Worm (Caenorhabditis elegans): Measurements from ENCODE around the gene C49C8.8.

The C49C8.8 gene

DNA sequence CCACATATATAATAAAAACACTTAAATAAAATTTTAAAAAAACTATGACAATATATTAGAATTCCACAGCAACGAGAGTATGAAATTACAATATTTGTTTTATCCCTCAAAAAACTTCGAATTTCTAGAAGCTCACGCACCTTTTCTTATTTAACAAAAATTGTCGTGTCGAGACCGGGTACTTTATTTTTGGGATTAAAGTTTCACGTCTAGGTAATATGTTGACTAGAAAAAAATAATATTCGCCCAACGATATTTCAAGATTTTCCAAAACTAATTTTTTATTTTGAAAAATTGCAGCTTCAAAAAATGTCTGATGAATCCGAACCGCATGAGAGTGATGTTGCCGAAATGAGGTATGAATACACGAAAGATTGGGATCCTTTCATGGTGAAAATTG is 7.5 kb upstream of the C49C8.8 start, which contains the start of gene C49C8.3:
C49C8.3 (plus strand) TSS at position 301 of the 400 bp plus-strand sequence.
- no peak for TF ChIP-seq ztf-29 (GFP tag; IDR thresholded peaks at IDR 0.05)
- TF ChIP-seq cog-1 (tag; optimal IDR thresholded peaks at IDR 0.05), result no peak
- TF ChIP-seq ztf-23 (GFP tag; IDR thresholded peaks at IDR 0.05), result no peak
- no peak for TF ChIP-seq flt-1 (GFP tag; IDR thresholded peaks at IDR 0.05)
- no peak for TF ChIP-seq ref-1 (GFP tag; conservative IDR thresholded peaks at IDR 0.05)
- no peak for TF ChIP-seq tab-1 (GFP tag; IDR thresholded peaks at IDR 0.05)
- no peak for TF ChIP-seq klf-2 (GFP tag; conservative IDR thresholded peaks at IDR 0.05)
- no peak for TF ChIP-seq med-1 (GFP tag; optimal IDR thresholded peaks at IDR 0.05; ENCODE audit: insufficient read depth)
- TF ChIP-seq T22C8.4 (GFP tag; IDR thresholded peaks at IDR 0.05), result no peak

DNA sequence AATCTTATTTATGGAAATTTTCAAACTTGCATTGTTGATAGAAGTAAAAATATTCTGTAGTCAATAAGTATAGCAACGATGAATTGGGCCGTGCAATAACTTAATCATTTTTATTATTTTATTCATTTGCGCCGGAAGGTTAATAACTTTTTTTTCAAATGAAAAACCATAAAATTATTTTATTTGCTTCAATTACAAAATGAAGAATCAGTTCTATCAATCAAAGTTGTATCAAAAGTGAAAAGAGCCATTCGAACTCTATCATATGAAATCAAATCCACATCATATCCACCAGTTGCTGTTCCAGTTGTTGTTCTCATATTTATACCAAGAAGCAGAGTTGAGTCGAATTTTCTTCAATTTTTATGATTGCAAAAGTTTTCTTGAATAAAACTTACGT is 3.4 kb upstream of the C49C8.8 start, which contains the start of gene cyp-33E1:
cyp-33E1 (minus strand) TSS at position 101 of the 400 bp plus-strand sequence.
- TF ChIP-seq flt-1 (GFP tag; IDR thresholded peaks at IDR 0.05), result no peak
- TF ChIP-seq ztf-29 (GFP tag; IDR thresholded peaks at IDR 0.05), result no peak
- TF ChIP-seq klf-2 (GFP tag; conservative IDR thresholded peaks at IDR 0.05), result no peak
- no peak for TF ChIP-seq med-1 (GFP tag; optimal IDR thresholded peaks at IDR 0.05; ENCODE audit: insufficient read depth)
- TF ChIP-seq ref-1 (GFP tag; conservative IDR thresholded peaks at IDR 0.05), result no peak
- no peak for TF ChIP-seq cog-1 (tag; optimal IDR thresholded peaks at IDR 0.05)
- no peak for TF ChIP-seq ztf-23 (GFP tag; IDR thresholded peaks at IDR 0.05)
- no peak for TF ChIP-seq tab-1 (GFP tag; IDR thresholded peaks at IDR 0.05)
- no peak for TF ChIP-seq T22C8.4 (GFP tag; IDR thresholded peaks at IDR 0.05)

DNA sequence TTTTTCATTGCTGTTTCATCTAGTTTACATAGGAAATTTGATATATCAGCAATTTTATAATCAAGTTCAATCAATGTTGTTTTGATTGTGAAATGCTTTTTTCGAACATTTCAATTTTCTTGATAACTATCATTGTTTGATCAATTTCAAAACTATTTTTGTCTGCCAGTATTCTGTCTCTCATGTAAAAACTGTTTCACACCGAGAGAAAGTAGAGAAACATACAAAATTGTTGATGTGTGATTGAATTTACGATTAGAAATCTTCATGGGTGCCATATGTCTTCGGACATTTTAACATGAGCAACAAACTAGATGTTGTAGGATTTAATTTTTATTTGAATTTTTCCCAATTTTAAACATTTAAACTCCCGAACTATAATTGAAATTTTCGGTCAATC is 1.2 kb upstream of the C49C8.8 start, which contains the start of gene C49C8.2:
C49C8.2 (plus strand) TSS at position 393 of the 400 bp plus-strand sequence.
- TF ChIP-seq cog-1 (tag; optimal IDR thresholded peaks at IDR 0.05) (no peak), ztf-29 (GFP tag; IDR thresholded peaks at IDR 0.05) (no peak), klf-2 (GFP tag; conservative IDR thresholded peaks at IDR 0.05) (no peak), ref-1 (GFP tag; conservative IDR thresholded peaks at IDR 0.05) (no peak), flt-1 (GFP tag; IDR thresholded peaks at IDR 0.05) (no peak), tab-1 (GFP tag; IDR thresholded peaks at IDR 0.05) (no peak), med-1 (GFP tag; optimal IDR thresholded peaks at IDR 0.05; ENCODE audit: insufficient read depth) (no peak), T22C8.4 (GFP tag; IDR thresholded peaks at IDR 0.05) (no peak), ztf-23 (GFP tag; IDR thresholded peaks at IDR 0.05) (no peak)

DNA sequence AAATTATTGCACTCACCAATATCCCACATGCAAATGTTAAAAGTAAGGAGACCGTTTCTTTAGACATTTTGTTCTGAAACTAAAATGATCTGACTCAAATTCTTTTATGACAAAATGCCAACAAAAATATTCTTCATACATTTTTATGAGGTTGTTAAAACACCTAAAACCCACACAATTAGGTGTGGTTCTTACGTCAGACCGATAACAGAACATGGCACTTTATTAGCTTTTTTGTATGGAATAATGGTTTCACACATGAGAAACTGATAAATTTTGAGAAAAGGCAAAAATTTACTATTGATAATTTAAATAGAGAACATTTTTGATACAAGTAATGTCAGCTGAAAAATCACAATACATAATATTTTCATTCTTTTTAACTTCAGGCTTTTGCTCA is 1.7 kb downstream of the C49C8.8 start, which contains the start of gene C49C8.5:
C49C8.5 (minus strand) TSS at position 73 of the 400 bp plus-strand sequence.
- TF ChIP-seq tab-1 (GFP tag; IDR thresholded peaks at IDR 0.05), result no peak
- no peak for TF ChIP-seq ref-1 (GFP tag; conservative IDR thresholded peaks at IDR 0.05)
- no peak for TF ChIP-seq ztf-29 (GFP tag; IDR thresholded peaks at IDR 0.05)
- no peak for TF ChIP-seq cog-1 (tag; optimal IDR thresholded peaks at IDR 0.05)
- no peak for TF ChIP-seq med-1 (GFP tag; optimal IDR thresholded peaks at IDR 0.05; ENCODE audit: insufficient read depth)

DNA sequence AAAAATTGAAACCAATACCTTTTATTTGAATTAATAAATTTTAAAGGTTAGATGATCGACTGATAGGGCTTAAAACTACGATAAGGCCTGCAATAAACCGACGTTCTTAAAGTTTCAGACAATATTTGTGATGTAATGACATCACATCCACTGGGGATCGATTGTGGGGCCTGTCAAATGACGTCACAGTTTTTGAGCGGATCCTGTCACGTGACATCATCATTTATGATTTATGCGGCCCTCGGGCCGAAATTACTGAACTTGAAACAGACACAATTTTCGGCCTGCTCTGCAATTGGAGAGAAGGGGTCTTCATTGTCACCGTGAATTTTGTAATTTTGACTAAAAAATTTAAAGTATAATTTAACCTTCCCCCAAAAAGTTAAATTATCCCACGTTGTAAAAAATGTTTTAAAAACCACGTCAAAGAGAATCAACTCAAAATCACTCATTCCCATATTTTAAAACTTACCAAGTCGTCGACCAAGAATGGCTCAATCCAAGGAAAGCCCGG is 2.2 kb downstream of the C49C8.8 start, which contains the start of gene C49C8.1:
C49C8.1 (plus strand) TSS at position 464 of the 514 bp plus-strand sequence.
- TF ChIP-seq T22C8.4 (GFP tag; IDR thresholded peaks at IDR 0.05) (no peak), flt-1 (GFP tag; IDR thresholded peaks at IDR 0.05) (no peak), ztf-29 (GFP tag; IDR thresholded peaks at IDR 0.05) (no peak), klf-2 (GFP tag; conservative IDR thresholded peaks at IDR 0.05) (no peak)

DNA sequence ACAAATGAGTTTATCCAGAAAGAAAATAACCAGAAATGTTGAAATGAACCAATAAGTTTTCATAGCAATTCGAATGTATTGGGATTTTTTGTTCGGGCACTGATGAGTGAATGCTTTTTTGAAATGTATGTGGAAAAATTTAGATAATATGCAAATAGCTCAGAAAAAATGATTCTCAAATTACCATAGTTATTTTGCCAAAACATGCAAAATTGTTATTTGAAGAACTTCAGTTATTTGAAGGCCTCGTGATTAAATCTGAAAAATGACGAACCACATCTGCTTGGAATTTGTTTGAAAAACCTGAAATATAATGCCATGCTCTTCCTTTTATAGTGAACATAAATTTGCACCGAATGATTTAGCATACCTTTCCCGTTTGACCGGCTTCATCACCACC is 6.2 kb downstream of the C49C8.8 start, which contains the start of gene C49C8.6:
C49C8.6 (minus strand) TSS at position 101 of the 400 bp plus-strand sequence.
- TF ChIP-seq tab-1 (GFP tag; IDR thresholded peaks at IDR 0.05) (no peak), klf-2 (GFP tag; conservative IDR thresholded peaks at IDR 0.05) (no peak), ztf-23 (GFP tag; IDR thresholded peaks at IDR 0.05) (no peak), T22C8.4 (GFP tag; IDR thresholded peaks at IDR 0.05) (no peak), cog-1 (tag; optimal IDR thresholded peaks at IDR 0.05) (no peak), ztf-29 (GFP tag; IDR thresholded peaks at IDR 0.05) (no peak), med-1 (GFP tag; optimal IDR thresholded peaks at IDR 0.05; ENCODE audit: insufficient read depth) (no peak), flt-1 (GFP tag; IDR thresholded peaks at IDR 0.05) (no peak), ref-1 (GFP tag; conservative IDR thresholded peaks at IDR 0.05) (no peak)

DNA sequence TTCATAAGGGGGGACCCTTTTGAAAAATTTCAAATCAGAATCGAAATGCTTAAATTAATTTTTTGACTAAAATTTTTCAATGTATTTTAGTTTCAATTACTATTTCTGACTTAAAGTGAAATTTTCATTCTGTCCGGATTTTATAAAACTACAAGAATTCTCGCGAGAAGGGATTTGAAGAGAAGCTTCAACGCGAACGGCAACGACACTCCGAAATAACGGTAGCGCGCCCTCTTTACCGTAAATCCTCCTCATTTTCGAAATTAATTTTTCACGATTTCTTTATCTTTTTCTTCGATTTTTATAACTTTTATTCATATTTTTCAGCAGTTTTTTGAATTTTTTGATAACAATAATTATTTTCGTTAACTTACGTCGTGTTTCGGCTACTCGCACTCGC is 13.8 kb downstream of the C49C8.8 start:
- TF ChIP-seq ref-1 (GFP tag; conservative IDR thresholded peaks at IDR 0.05) (no peak), cog-1 (tag; optimal IDR thresholded peaks at IDR 0.05) (no peak), ztf-23 (GFP tag; IDR thresholded peaks at IDR 0.05) (no peak), tab-1 (GFP tag; IDR thresholded peaks at IDR 0.05) (no peak), ztf-29 (GFP tag; IDR thresholded peaks at IDR 0.05) (no peak), flt-1 (GFP tag; IDR thresholded peaks at IDR 0.05) (no peak), T22C8.4 (GFP tag; IDR thresholded peaks at IDR 0.05) (no peak), med-1 (GFP tag; optimal IDR thresholded peaks at IDR 0.05; ENCODE audit: insufficient read depth) (no peak)

DNA sequence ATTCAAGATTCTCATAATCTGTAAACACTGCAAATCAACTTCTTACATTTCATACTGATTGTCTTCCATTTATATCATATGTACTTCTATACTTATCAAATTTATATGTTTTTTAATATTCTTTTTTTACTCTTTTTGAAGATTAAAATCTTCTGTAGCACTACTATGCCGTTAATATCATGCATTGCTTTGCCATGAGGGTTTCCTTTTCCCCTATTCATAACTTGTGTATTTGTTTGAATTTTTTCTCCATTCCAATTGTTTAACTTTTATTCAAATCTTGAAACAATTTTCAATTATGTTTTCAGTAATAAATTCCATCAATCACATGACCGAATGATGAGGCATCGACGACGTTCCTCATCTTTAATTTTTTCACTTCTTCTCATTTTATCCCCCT is 16.7 kb downstream of the C49C8.8 start, which contains the start of gene cdh-5:
cdh-5 (plus strand) TSS at position 301 of the 400 bp plus-strand sequence.
- TF ChIP-seq T22C8.4 (GFP tag; IDR thresholded peaks at IDR 0.05) (no peak), flt-1 (GFP tag; IDR thresholded peaks at IDR 0.05) (no peak), ref-1 (GFP tag; conservative IDR thresholded peaks at IDR 0.05) (no peak), cog-1 (tag; optimal IDR thresholded peaks at IDR 0.05) (no peak), klf-2 (GFP tag; conservative IDR thresholded peaks at IDR 0.05) (no peak), tab-1 (GFP tag; IDR thresholded peaks at IDR 0.05) (no peak), ztf-23 (GFP tag; IDR thresholded peaks at IDR 0.05) (no peak), ztf-29 (GFP tag; IDR thresholded peaks at IDR 0.05) (no peak), med-1 (GFP tag; optimal IDR thresholded peaks at IDR 0.05; ENCODE audit: insufficient read depth) (no peak)

DNA sequence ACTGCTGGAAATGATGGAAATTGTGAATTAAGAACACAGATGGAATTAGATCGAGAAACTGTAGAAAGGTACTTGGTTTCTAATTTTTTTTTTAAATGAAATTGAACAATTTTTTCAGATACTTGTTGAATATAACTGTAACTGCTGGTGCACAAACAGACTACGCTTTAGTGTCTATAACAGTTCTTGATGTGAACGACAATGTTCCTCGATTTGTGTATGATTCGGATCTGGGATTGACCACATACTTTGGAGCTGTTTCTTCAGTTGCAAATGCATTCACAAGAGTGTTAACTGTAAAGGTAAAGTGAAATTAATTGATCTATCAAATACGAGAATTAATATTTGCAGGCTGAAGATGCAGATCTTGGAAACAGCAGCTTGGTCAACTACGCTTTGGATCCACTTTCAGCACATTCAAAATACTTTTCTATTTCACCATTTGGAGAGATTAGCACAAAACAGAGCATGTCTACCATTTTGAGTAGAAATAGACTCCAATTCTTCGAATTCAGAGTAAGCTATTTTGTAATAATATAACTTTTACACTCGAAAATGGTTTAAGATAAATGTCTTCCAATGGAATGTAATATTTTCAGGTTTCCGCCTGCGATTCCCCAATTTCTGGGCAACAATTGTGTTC is 21.9 kb downstream of the C49C8.8 start:
- no peak for TF ChIP-seq cog-1 (tag; optimal IDR thresholded peaks at IDR 0.05)
- no peak for TF ChIP-seq T22C8.4 (GFP tag; IDR thresholded peaks at IDR 0.05)

DNA sequence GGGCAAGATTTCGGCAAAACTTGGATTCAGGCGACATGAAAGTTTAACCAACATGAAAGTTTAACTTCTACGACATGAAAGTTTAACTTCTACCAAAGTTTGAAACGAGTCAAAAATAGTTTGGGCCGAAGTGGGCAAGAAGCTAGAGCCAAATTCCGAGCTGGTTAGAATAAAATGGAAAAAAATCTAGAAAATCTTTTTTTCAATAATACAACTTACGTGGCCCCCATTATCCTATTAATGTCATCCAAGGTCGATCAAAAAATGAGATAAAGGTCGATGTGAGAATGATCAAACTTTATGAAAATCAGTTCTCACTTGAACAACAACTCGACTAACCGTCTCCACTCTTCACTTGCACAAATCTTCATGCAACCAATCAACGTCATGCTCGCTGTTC is 25.4 kb downstream of the C49C8.8 start, which contains the start of gene F08B4.8:
F08B4.8 (plus strand) TSS at position 301 of the 400 bp plus-strand sequence.
- TF ChIP-seq ref-1 (GFP tag; conservative IDR thresholded peaks at IDR 0.05) (no peak), flt-1 (GFP tag; IDR thresholded peaks at IDR 0.05) (no peak), ztf-29 (GFP tag; IDR thresholded peaks at IDR 0.05) (no peak), T22C8.4 (GFP tag; IDR thresholded peaks at IDR 0.05) (no peak), klf-2 (GFP tag; conservative IDR thresholded peaks at IDR 0.05) (no peak), med-1 (GFP tag; optimal IDR thresholded peaks at IDR 0.05; ENCODE audit: insufficient read depth) (no peak), cog-1 (tag; optimal IDR thresholded peaks at IDR 0.05) (no peak), tab-1 (GFP tag; IDR thresholded peaks at IDR 0.05) (no peak), ztf-23 (GFP tag; IDR thresholded peaks at IDR 0.05) (no peak)

All from whole organism, midembryonic.